Worm (Caenorhabditis elegans) whole organism, L4/young adult: ENCODE data around the gene F48B9.8.

Experiments
- W03F9.2 ChIP-seq: fragments of 150-350 bp; optimal IDR thresholded peaks from 2 replicates; lab custom pipeline; 2014; ENCODE audit warnings: missing biosample characterization, missing genetic modification characterization
- dao-5 ChIP-seq: sonication (generic microtip); optimal IDR thresholded peaks from 2 replicates; lab custom pipeline; 2016; ENCODE audit warnings: missing genotype, missing genetic modification characterization, moderate library complexity, missing compliant biosample characterization
- him-1 ChIP-seq: sonication (generic microtip); optimal IDR thresholded peaks from 2 replicates; lab custom pipeline; 2016; ENCODE audit warnings: missing genotype, missing genetic modification reagents, missing genetic modification characterization, missing compliant biosample characterization

Gene F48B9.8

ce11 chrX:2204963-2205362, 28.8 kb upstream of the F48B9.8 start, which contains the start of gene T24C12.4:
Gene T24C12.4, minus strand, starts transcription at chrX:2205063.
- TF ChIP-seq W03F9.2 = no peak
- TF ChIP-seq dao-5 = no peak
- no peak for TF ChIP-seq him-1

DNA sequence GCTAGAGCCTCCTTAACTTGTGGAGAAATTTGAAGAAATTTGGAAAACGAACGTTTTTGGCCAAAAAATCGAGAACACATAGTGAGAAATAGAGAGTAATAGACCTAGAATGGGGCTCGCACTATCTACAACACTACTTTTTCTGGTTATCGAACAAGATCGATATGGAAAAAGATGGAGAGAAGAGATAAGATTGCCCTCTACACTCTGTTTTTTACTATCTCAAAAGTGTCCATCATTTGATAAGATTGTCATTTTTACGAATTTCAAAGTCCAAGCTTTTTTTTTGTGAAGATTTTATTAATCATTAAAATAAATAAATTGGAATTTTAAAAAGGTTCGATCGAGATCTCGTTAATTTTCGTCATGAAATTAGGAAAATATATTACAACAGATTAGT, 27.5 kb upstream of the F48B9.8 start, which contains the start of gene T24C12.3:
Gene T24C12.3, minus strand, starts transcription at position 134 of the 400 bp plus-strand sequence.
- TF ChIP-seq W03F9.2 = no peak
- no peak for TF ChIP-seq dao-5
- TF ChIP-seq him-1 = no peak

DNA sequence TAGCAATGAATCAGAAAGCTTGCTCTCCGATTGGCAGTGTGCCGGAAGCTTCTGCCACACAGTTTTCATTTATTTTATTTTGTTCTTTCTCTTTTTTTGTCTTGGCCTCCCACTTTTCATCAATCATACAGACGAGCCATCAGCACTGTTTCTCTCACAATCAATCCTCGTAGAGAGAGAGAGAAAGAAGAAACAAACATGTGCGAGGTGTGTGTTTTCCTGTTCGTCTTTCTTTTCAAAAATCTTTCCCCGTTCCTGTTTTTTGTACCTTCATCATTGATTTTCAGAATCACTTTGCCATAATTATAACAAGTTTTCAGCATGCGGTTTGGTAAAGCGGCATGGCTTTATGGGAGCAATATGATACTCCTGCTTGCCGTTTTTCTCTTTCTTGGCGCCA, 22.9 kb upstream of the F48B9.8 start, which contains the start of gene T24C12.1:
Gene T24C12.1, plus strand, starts transcription at position 301 of the 400 bp plus-strand sequence.
- TF ChIP-seq dao-5 = no peak
- no peak for TF ChIP-seq him-1
- TF ChIP-seq W03F9.2 = no peak

DNA sequence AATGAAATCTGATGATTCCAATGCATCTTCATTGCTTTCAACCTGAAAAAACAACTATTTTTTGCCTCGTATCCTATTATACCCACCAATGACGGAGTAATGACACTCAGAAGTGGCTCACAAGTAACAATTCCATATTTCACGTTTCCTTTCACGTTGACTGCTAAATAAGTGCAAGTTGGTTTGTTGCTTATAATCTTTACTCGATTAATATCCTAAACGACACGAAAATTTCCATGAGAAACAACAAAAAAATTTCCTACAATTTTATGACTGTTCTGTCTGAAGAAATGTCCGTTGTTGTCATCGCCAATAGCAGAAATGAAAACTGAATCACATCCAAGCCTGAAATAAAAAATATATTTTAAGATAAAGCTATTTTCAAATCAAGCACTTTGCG, 21.2 kb upstream of the F48B9.8 start:
- TF ChIP-seq dao-5 = no peak

DNA sequence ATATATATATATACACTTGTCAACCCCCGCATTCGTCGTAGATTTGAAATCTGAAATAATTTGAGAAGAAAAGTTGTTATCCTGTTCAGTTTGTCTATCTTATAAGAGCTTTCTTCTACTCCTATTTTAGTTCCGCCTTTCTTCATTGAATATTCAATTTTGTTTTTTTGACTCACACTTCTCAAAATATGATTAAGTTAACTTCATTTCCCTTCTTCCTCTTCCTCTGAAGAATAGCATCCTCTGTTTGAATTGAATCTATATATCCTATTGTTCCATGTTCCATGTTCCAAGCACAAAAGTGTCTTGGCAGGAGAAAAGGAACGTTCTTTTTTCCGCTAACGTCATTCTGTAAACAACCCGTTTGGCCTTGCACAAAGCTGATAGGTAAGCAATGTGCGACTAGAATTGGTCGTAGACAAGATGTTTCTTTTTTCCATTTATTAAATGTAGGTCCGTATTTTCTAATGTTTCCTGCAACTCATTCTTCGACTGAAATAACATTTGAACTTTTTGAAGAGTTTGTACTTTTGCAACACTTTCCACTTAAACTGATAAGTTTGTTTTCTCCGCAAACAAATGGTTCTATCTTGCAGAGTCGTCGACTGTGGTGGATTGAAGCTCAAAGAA, 15.8 kb upstream of the F48B9.8 start, which contains the start of gene gap-1:
Gene gap-1, plus strand, starts transcription at position 580 of the 630 bp plus-strand sequence.
- TF ChIP-seq him-1 (no peak), W03F9.2 (no peak), dao-5 (no peak)

ce11 chrX:2190740-2191139, 14.5 kb upstream of the F48B9.8 start:
- no peak for TF ChIP-seq W03F9.2
- TF ChIP-seq dao-5 = no peak
- no peak for TF ChIP-seq him-1

DNA sequence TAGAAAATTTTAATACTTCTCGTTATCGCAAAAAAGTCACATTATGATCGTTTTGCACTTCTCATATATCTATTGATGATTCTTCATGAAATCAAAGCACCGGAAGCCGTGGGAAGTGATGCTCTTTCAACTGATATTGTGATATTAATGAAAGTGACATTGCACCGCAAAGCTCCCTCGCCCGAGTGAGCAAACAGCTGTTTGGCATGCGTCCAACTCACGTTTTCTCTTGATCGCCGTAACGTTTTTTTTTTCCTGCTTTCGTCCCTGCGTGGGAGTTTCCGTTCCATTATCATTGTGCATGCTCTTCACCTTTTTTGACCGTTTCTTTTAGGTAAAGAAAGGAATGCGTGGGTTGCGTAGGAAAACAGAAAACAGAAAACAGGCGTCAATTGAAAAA, 12.7 kb upstream of the F48B9.8 start:
- TF ChIP-seq W03F9.2 = no peak

ce11 chrX:2180588-2180987, 4.4 kb upstream of the F48B9.8 start, which contains the start of gene F48B9.1:
Gene F48B9.1, plus strand, starts transcription at chrX:2180888.
- TF ChIP-seq dao-5 = no peak
- no peak for TF ChIP-seq W03F9.2
- no peak for TF ChIP-seq him-1

- TF ChIP-seq W03F9.2 = no peak
Observed at ce11 chrX:2178410-2178944, 2.3 kb upstream of the F48B9.8 start.

DNA sequence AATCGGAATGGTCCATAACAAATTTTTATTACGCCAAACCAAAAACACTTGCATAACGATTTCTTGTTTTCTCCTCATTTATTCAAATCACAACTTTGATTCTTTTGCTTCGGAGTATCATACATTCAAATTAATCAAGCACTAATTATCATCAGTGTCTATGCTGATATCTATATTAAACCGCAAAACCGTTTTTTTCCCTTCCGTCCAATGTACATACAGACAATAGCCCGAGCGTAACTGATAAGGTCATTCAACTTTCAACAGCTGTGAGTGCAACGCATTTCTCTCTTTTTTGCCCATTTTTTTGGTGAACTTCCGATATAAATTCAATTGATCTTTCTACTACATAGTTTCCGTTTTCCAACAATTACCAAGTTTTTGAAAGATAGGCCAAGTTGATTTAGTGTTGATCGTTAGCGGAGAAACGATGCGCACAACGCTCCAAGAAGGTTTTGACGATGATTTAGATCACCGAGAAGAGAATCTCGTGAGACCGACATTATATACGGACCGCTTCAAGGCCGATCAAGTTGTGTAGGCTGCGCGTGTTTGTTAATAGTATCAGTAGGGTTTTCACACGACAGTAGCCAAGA, 1.6 kb upstream of the F48B9.8 start:
- TF ChIP-seq W03F9.2 (no peak), him-1 (no peak), dao-5 (no peak)

DNA sequence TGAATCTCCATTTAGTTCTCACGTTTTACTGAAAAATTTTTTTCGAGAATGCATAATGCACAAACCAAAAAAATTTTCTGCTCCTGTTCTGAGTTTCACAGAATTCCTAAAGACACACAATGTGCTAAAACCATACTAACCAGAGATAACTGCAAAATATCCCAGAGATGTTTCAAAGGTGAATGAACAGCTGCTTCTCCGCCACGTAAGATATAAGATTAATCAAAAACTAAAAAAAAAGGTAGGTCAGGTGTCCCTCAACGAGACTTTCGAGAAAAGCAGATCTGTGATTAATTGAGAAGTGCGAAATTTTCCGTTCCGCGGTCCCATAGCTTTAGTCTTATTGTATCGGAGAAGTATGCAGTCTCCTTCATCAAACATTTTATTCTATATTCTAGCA, 11.5 kb downstream of the F48B9.8 start, which contains the start of gene F48B9.3:
Gene F48B9.3, plus strand, starts transcription at position 301 of the 400 bp plus-strand sequence.
- TF ChIP-seq him-1 (no peak), dao-5 (no peak), W03F9.2 (no peak)

ce11 chrX:2163084-2163483, 13.1 kb downstream of the F48B9.8 start, which contains the start of gene pdf-2:
Gene pdf-2, plus strand, starts transcription at chrX:2163384.
- TF ChIP-seq him-1 = no peak
- no peak for TF ChIP-seq W03F9.2
- TF ChIP-seq dao-5 = no peak

DNA sequence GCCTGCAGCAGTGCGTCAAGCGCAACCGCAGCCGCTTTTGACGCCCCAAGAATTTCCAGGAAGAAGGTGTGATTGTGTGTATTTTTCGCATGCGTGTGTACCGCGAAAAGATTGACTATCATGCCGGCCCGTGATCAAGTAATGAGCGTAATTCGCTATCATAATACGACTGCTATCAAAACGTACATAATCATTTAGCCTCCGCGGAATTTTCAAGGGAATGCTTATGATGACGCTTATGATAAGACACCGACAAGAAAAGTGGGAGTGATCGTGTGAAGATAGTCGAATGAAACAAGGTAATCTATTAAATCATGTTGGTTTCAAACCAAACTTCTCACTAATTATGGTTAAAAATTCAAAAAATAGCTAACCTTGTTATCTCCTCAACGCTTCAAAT, 18.4 kb downstream of the F48B9.8 start:
- TF ChIP-seq W03F9.2 (no peak), dao-5 (no peak), him-1 (no peak)

DNA sequence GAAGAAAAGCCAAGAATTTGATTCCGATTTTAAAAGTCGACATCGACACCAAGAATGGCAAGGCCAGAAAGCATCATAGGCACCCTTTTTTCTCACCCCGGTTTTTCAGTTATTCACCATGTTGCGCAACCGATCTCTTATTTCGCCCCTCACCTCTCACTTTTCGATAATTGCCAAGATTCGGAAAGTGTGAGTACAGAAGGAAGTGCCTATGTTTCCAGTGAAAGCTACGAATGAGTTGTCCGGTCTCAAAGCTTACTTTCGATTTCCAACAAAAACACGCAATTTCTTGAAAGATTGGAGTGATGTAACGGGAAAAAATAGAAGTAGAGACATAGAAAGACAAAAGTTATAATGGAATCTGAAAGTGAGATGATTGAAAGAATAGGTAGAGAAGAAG, 22.4 kb downstream of the F48B9.8 start:
- TF ChIP-seq him-1 (no peak), dao-5 (no peak), W03F9.2 (no peak)

DNA sequence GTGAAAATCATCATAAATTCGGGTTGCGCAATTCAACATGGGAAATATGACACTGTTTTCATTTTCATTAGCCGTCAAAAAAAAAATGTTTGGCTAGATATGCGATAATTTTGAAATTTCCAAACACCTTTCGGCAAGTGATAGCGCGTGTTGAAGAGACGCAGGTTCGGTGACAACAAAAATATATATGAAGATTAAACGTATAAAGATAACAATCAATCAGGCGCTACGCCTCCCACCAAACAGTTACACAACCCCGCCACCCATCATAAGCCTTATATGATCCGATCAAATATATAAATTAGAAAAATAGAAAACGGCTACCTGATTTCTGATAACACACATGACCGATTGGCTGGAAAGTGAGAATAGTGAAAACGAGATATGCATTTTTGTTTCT, 24.1 kb downstream of the F48B9.8 start:
- TF ChIP-seq W03F9.2 (no peak), dao-5 (no peak), him-1 (no peak)

ce11 chrX:2150006-2150405, 26.2 kb downstream of the F48B9.8 start, which contains the start of gene npax-2:
Gene npax-2, minus strand, starts transcription at chrX:2150106.
- TF ChIP-seq dao-5 (no peak), him-1 (no peak), W03F9.2 (no peak)
